Worm (Caenorhabditis elegans): ENCODE results near the gene Y69H2.9.

Y69H2.9 gene

ce11 chrV:18719956-18720489, 18.7 kb downstream of the Y69H2.9 start, which contains the start of gene Y17D7C.2:
TSS of gene Y17D7C.2 (minus strand) at chrV:18719987.
- TF ChIP-seq ceh-36 (tag; optimal IDR thresholded peaks at IDR 0.05) (no peak), ceh-13 (GFP tag; optimal IDR thresholded peaks at IDR 0.05) (peak; percentile 70), tbx-37 (GFP tag; conservative IDR thresholded peaks at IDR 0.05) (no peak), ets-7 (tag; optimal IDR thresholded peaks at IDR 0.05) (no peak), pes-1 (GFP tag; IDR thresholded peaks at IDR 0.05) (no peak), scrt-1 (GFP tag; IDR thresholded peaks at IDR 0.05) (peak; percentile 63), flt-1 (GFP tag; IDR thresholded peaks at IDR 0.05) (peak; percentile 44; the same call in 1 of the 2 replicates), hmg-4 (GFP tag; optimal IDR thresholded peaks at IDR 0.05) (peak; percentile 1), aly-1 (tag; optimal IDR thresholded peaks at IDR 0.05) (peak; percentile 86), tbx-11 (GFP tag; IDR thresholded peaks at IDR 0.05) (peak; percentile 52; the same call in 1 of the 2 replicates), hnd-1 (tag; optimal IDR thresholded peaks at IDR 0.05) (no peak), sea-1 (GFP tag; conservative IDR thresholded peaks at IDR 0.05) (peak; percentile 84), ama-1 (optimal IDR thresholded peaks at IDR 0.05) (peak; percentile 33), F13C5.2 (tag; optimal IDR thresholded peaks at IDR 0.05) (no peak)

ce11 chrV:18721873-18722272, 20.5 kb downstream of the Y69H2.9 start:
- TF ChIP-seq tbx-11 (GFP tag; IDR thresholded peaks at IDR 0.05) (no peak), hnd-1 (tag; optimal IDR thresholded peaks at IDR 0.05) (no peak), tra-4 (tag; optimal IDR thresholded peaks at IDR 0.05) (no peak), ceh-36 (tag; optimal IDR thresholded peaks at IDR 0.05) (no peak), pes-1 (GFP tag; IDR thresholded peaks at IDR 0.05) (no peak), hmg-4 (GFP tag; optimal IDR thresholded peaks at IDR 0.05) (no peak), aly-1 (tag; optimal IDR thresholded peaks at IDR 0.05) (no peak), flt-1 (GFP tag; IDR thresholded peaks at IDR 0.05) (no peak)

ce11 chrV:18722510-18723299, 21.4 kb downstream of the Y69H2.9 start:
- TF ChIP-seq flt-1 (GFP tag; IDR thresholded peaks at IDR 0.05) = peak; percentile 52
- no peak for TF ChIP-seq tbx-11 (GFP tag; IDR thresholded peaks at IDR 0.05)
- TF ChIP-seq aly-1 (tag; optimal IDR thresholded peaks at IDR 0.05) = no peak
- TF ChIP-seq ceh-36 (tag; optimal IDR thresholded peaks at IDR 0.05) = peak; percentile 57
- no peak for TF ChIP-seq F13C5.2 (tag; optimal IDR thresholded peaks at IDR 0.05)
- TF ChIP-seq ets-7 (tag; optimal IDR thresholded peaks at IDR 0.05) = no peak
- TF ChIP-seq ceh-13 (GFP tag; optimal IDR thresholded peaks at IDR 0.05) = no peak
- TF ChIP-seq pes-1 (GFP tag; IDR thresholded peaks at IDR 0.05) = no peak
- TF ChIP-seq hmg-4 (GFP tag; optimal IDR thresholded peaks at IDR 0.05) = no peak
- TF ChIP-seq sea-1 (GFP tag; conservative IDR thresholded peaks at IDR 0.05) = no peak
- no peak for TF ChIP-seq B0310.2 (tag; optimal IDR thresholded peaks at IDR 0.05)
- TF ChIP-seq tbx-37 (GFP tag; conservative IDR thresholded peaks at IDR 0.05) = no peak
- no peak for TF ChIP-seq tra-4 (tag; optimal IDR thresholded peaks at IDR 0.05)
- no peak for TF ChIP-seq scrt-1 (GFP tag; IDR thresholded peaks at IDR 0.05)

- TF ChIP-seq tbx-37 (GFP tag; conservative IDR thresholded peaks at IDR 0.05) (no peak), B0310.2 (tag; optimal IDR thresholded peaks at IDR 0.05) (no peak), tbx-11 (GFP tag; IDR thresholded peaks at IDR 0.05) (0 out of 2 replicates have a peak, but pooled peaks have one; percentile 58), flt-1 (GFP tag; IDR thresholded peaks at IDR 0.05) (peak; percentile 68; the same call in 1 of the 2 replicates), ceh-13 (GFP tag; optimal IDR thresholded peaks at IDR 0.05) (peak; percentile 72), hmg-4 (GFP tag; optimal IDR thresholded peaks at IDR 0.05) (peak; percentile 23), scrt-1 (GFP tag; IDR thresholded peaks at IDR 0.05) (no peak), hnd-1 (tag; optimal IDR thresholded peaks at IDR 0.05) (peak; percentile 45)
Observed at ce11 chrV:18723604-18724003, 22.3 kb downstream of the Y69H2.9 start.

- TF ChIP-seq ceh-36 (tag; optimal IDR thresholded peaks at IDR 0.05) = no peak
- TF ChIP-seq flt-1 (GFP tag; IDR thresholded peaks at IDR 0.05) = no peak
- TF ChIP-seq aly-1 (tag; optimal IDR thresholded peaks at IDR 0.05) = no peak
- TF ChIP-seq tbx-37 (GFP tag; conservative IDR thresholded peaks at IDR 0.05) = no peak
- no peak for TF ChIP-seq hmbx-1 (tag; optimal IDR thresholded peaks at IDR 0.05)
- TF ChIP-seq scrt-1 (GFP tag; IDR thresholded peaks at IDR 0.05) = no peak
- no peak for TF ChIP-seq sea-1 (GFP tag; conservative IDR thresholded peaks at IDR 0.05)
- TF ChIP-seq B0310.2 (tag; optimal IDR thresholded peaks at IDR 0.05) = no peak
- no peak for TF ChIP-seq hnd-1 (tag; optimal IDR thresholded peaks at IDR 0.05)
- no peak for TF ChIP-seq ama-1 (optimal IDR thresholded peaks at IDR 0.05)
- no peak for TF ChIP-seq tra-4 (tag; optimal IDR thresholded peaks at IDR 0.05)
- no peak for TF ChIP-seq pes-1 (GFP tag; IDR thresholded peaks at IDR 0.05)
- TF ChIP-seq ceh-13 (GFP tag; optimal IDR thresholded peaks at IDR 0.05) = no peak
- TF ChIP-seq F13C5.2 (tag; optimal IDR thresholded peaks at IDR 0.05) = no peak
Observed at ce11 chrV:18724076-18724475, 22.7 kb downstream of the Y69H2.9 start.

- 0 out of 2 replicates have a peak, but pooled peaks have one; percentile 46 for TF ChIP-seq sea-1 (GFP tag; conservative IDR thresholded peaks at IDR 0.05)
- peak; percentile 41; the same call in 1 of the 2 replicates for TF ChIP-seq tbx-11 (GFP tag; IDR thresholded peaks at IDR 0.05)
Observed at ce11 chrV:18724810-18725209, 23.5 kb downstream of the Y69H2.9 start.

- TF ChIP-seq hnd-1 (tag; optimal IDR thresholded peaks at IDR 0.05) (no peak), sea-1 (GFP tag; conservative IDR thresholded peaks at IDR 0.05) (no peak), tra-4 (tag; optimal IDR thresholded peaks at IDR 0.05) (no peak), hmbx-1 (tag; optimal IDR thresholded peaks at IDR 0.05) (no peak), tbx-11 (GFP tag; IDR thresholded peaks at IDR 0.05) (no peak), pes-1 (GFP tag; IDR thresholded peaks at IDR 0.05) (no peak), F13C5.2 (tag; optimal IDR thresholded peaks at IDR 0.05) (no peak), B0310.2 (tag; optimal IDR thresholded peaks at IDR 0.05) (no peak), tbx-37 (GFP tag; conservative IDR thresholded peaks at IDR 0.05) (no peak), ets-7 (tag; optimal IDR thresholded peaks at IDR 0.05) (no peak), scrt-1 (GFP tag; IDR thresholded peaks at IDR 0.05) (no peak), hmg-4 (GFP tag; optimal IDR thresholded peaks at IDR 0.05) (no peak), flt-1 (GFP tag; IDR thresholded peaks at IDR 0.05) (no peak), ceh-13 (GFP tag; optimal IDR thresholded peaks at IDR 0.05) (no peak)
Observed at ce11 chrV:18725858-18726257, 24.5 kb downstream of the Y69H2.9 start.
